Fruit fly (Drosophila melanogaster) whole organism, wandering third instar larva: ENCODE data around the gene mRpL23.

Experiments
- CG32264 ChIP-seq: fragments of 200-800 bp; sonication (Bioruptor generic); optimal IDR thresholded peaks from 2 replicates; lab custom pipeline; 2016; ENCODE audit warnings: missing biosample characterization, missing genetic modification characterization
- Myc ChIP-seq: fragments of >200 bp; optimal IDR thresholded peaks from 2 replicates; lab custom pipeline; 2017

DNA sequence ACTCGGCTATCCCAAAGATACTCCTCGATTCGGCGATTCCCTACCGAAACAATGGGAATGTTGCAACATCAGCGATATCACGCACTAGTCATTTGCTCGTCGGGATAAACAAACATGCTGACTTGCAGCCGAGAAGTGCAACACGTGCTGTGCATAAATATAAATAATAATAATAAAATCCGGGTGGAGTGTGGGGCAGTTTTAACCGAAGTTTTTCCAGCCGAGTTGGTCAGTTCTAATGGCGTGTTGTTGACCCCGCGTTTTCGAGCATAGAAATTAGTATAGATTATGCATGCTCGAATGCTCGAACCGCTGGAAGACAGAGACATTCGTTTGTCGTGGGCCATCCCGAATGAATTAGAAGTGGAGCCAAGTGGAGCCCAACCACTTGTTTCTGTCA lies 25.1 kb upstream of the mRpL23 start:
- no peak for TF ChIP-seq CG32264
- TF ChIP-seq Myc (lab: Kevin White, UChicago), result no peak
